Fruit fly (Drosophila melanogaster): ENCODE results near the gene CG7201.

CG7201 gene

dm6 chr3L:8286397-8286796 is 8.7 kb downstream of the CG7201 start:
- TF ChIP-seq Ets65A (GFP tag) (peak; percentile 4), Nf-YC (tag; optimal IDR thresholded peaks at IDR 0.05) (no peak), CG10147 (GFP tag; optimal IDR thresholded peaks at IDR 0.05) (no peak), Xbp1 (GFP tag; optimal IDR thresholded peaks at IDR 0.05) (no peak), Hey (tag; optimal IDR thresholded peaks at IDR 0.05) (no peak), zfh1 (GFP tag; IDR thresholded peaks at IDR 0.05) (no peak), Antp (GFP tag; optimal IDR thresholded peaks at IDR 0.05) (no peak), CG9876 (GFP tag; optimal IDR thresholded peaks at IDR 0.05) (no peak), row (GFP tag; IDR thresholded peaks at IDR 0.05) (0 out of 3 replicates have a peak, but pooled peaks have one; percentile 14), Drgx (GFP tag; IDR thresholded peaks at IDR 0.05) (0 out of 2 replicates have a peak, but pooled peaks have one; percentile 18), CG10565 (GFP tag; optimal IDR thresholded peaks at IDR 0.05) (no peak)

- TF ChIP-seq ash1 (GFP tag; optimal IDR thresholded peaks at IDR 0.05) (no peak), Hr51 (GFP tag; optimal IDR thresholded peaks at IDR 0.05) (peak in 1 of 2 experiments; percentile 35), sim (GFP tag; IDR thresholded peaks at IDR 0.05) (no peak), zfh1 (GFP tag; IDR thresholded peaks at IDR 0.05) (no peak), pros (GFP tag; optimal IDR thresholded peaks at IDR 0.05) (no peak), jigr1 (GFP tag; IDR thresholded peaks at IDR 0.05) (no peak), bowl (GFP tag; IDR thresholded peaks at IDR 0.05) (no peak), fu2 (GFP tag; optimal IDR thresholded peaks at IDR 0.05) (no peak), HLH54F (GFP tag; optimal IDR thresholded peaks at IDR 0.05) (no peak), CG6813 (GFP tag; optimal IDR thresholded peaks at IDR 0.05) (no peak), sens (GFP tag) (peak; percentile 77), pho (GFP tag; optimal IDR thresholded peaks at IDR 0.05) (no peak), CG2678 (tag; optimal IDR thresholded peaks at IDR 0.05) (peak; percentile 43), cwo (GFP tag; optimal IDR thresholded peaks at IDR 0.05) (peak; percentile 2), insv (GFP tag; optimal IDR thresholded peaks at IDR 0.05) (no peak), prd (optimal IDR thresholded peaks at IDR 0.05) (no peak), prd (GFP tag; IDR thresholded peaks at IDR 0.05) (no peak), Xrp1 (GFP tag; IDR thresholded peaks at IDR 0.05) (no peak; the same call in 1 of the 2 replicates), CG7372 (GFP tag; IDR thresholded peaks at IDR 0.05) (no peak), hb (GFP tag; IDR thresholded peaks at IDR 0.05; ENCODE audit: partially characterized antibody) (no peak), lilli (GFP tag; optimal IDR thresholded peaks at IDR 0.05) (no peak), CG2129 (GFP tag; IDR thresholded peaks at IDR 0.05; ENCODE audit: partially characterized antibody) (no peak), CG31441 (GFP tag; IDR thresholded peaks at IDR 0.05) (0 out of 2 replicates have a peak, but pooled peaks have one; percentile 16), inv (GFP tag; IDR thresholded peaks at IDR 0.05; ENCODE audit: partially characterized antibody) (no peak), slbo (GFP tag; IDR thresholded peaks at IDR 0.05) (no peak), twi (tag; optimal IDR thresholded peaks at IDR 0.05) (no peak), grau (tag; optimal IDR thresholded peaks at IDR 0.05) (peak; percentile 12), pum (GFP tag; optimal IDR thresholded peaks at IDR 0.05) (no peak), CG13424 (tag; optimal IDR thresholded peaks at IDR 0.05) (no peak), CG15479 (GFP tag; optimal IDR thresholded peaks at IDR 0.05) (no peak), CG8944 (GFP tag; optimal IDR thresholded peaks at IDR 0.05) (no peak), zen (tag; optimal IDR thresholded peaks at IDR 0.05) (no peak), pfk (GFP tag; optimal IDR thresholded peaks at IDR 0.05) (no peak), D (optimal IDR thresholded peaks at IDR 0.05) (no peak), D (GFP tag; optimal IDR thresholded peaks at IDR 0.05) (no peak), CG14710 (tag; optimal IDR thresholded peaks at IDR 0.05) (no peak), HHEX (GFP tag; optimal IDR thresholded peaks at IDR 0.05) (no peak), Bgb (GFP tag; IDR thresholded peaks at IDR 0.05; ENCODE audit: partially characterized antibody) (no peak), Sox100B (GFP tag; optimal IDR thresholded peaks at IDR 0.05) (peak; percentile 12), CG7987 (GFP tag; optimal IDR thresholded peaks at IDR 0.05) (no peak), CG7556 (GFP tag; optimal IDR thresholded peaks at IDR 0.05) (no peak)
These were observed 9.4 kb downstream of the CG7201 start for dm6 chr3L:8285773-8286172.

Data from whole organism, embryonic.